Fruit fly (Drosophila melanogaster) whole organism, embryonic: ENCODE measurements around the gene Acf.
A peak's percentile ranks its signal among the peaks of the same experiment; 100 is the strongest.

Experiments
- Adf1 ChIP-seq: fragments of 200-800 bp; sonication (Bioruptor generic); IDR thresholded peaks from 2 replicates; pipeline ENCODE4 v1.3.6; 2022; ENCODE audit warnings: missing biosample characterization, missing genetic modification characterization
- Awh ChIP-seq: fragments of 200-800 bp; sonication (Bioruptor generic); IDR thresholded peaks from 2 replicates; pipeline ENCODE4, ENCODE4 v1.3.6; 2022; ENCODE audit warnings: missing biosample characterization, missing genetic modification characterization
- CG10366 ChIP-seq: fragments of 200-800 bp; sonication (Bioruptor generic); IDR thresholded peaks from 2 replicates; pipeline ENCODE4 v1.3.6; 2022; ENCODE audit warnings: missing biosample characterization, missing genetic modification characterization
- CG10565 ChIP-seq: fragments of 200-800 bp; sonication (Bioruptor generic); optimal IDR thresholded peaks from 3 replicates; lab custom pipeline; 2016; ENCODE audit warnings: missing biosample characterization, mild to moderate bottlenecking, missing genetic modification characterization
- CG12391 ChIP-seq: fragments of 200-800 bp; sonication (Bioruptor generic); optimal IDR thresholded peaks from 3 replicates; lab custom pipeline; 2018; ENCODE audit warnings: missing biosample characterization, mild to moderate bottlenecking, missing genetic modification characterization, moderate library complexity
- CG12659 ChIP-seq: fragments of 200-800 bp; sonication (Bioruptor generic); optimal IDR thresholded peaks from 3 replicates; lab custom pipeline; 2017; ENCODE audit warnings: mild to moderate bottlenecking, missing biosample characterization, missing genetic modification reagents, missing genetic modification characterization
- CG13123 ChIP-seq: fragments of 200-800 bp; sonication (Bioruptor generic); optimal IDR thresholded peaks from 2 replicates; lab custom pipeline; 2016; ENCODE audit warnings: missing biosample characterization, missing genetic modification characterization
- CG14050 ChIP-seq: fragments of 200-800 bp; sonication (Bioruptor generic); IDR thresholded peaks from 3 replicates; pipeline ENCODE4 v1.3.6; 2022; ENCODE audit warnings: missing biosample characterization, missing genetic modification characterization
- CG16813 ChIP-seq: fragments of 200-800 bp; sonication (Bioruptor generic); IDR thresholded peaks from 3 replicates; pipeline ENCODE4 v1.3.6; 2022; ENCODE audit warnings: missing biosample characterization, missing genetic modification characterization; ENCODE audit not compliant: partially characterized antibody
- CG17385 ChIP-seq: fragments of 200-800 bp; sonication (Bioruptor generic); optimal IDR thresholded peaks from 3 replicates; lab custom pipeline; 2018; ENCODE audit warnings: missing biosample characterization, mild to moderate bottlenecking, missing genetic modification characterization
- CG17829 ChIP-seq: fragments of 200-800 bp; optimal IDR thresholded peaks from 2 replicates; lab custom pipeline; 2019; ENCODE audit warnings: missing biosample characterization, mild to moderate bottlenecking, missing genetic modification characterization, moderate library complexity
- CG18599 ChIP-seq: fragments of 200-800 bp; sonication (Bioruptor generic); optimal IDR thresholded peaks from 3 replicates; lab custom pipeline; 2017; ENCODE audit warnings: missing biosample characterization, missing genetic modification characterization, mild to moderate bottlenecking, moderate library complexity, missing genetic modification reagents
- CG32532 ChIP-seq: fragments of 200-800 bp; sonication (Bioruptor generic); IDR thresholded peaks from 2 replicates; pipeline ENCODE4 v1.3.6; 2022; ENCODE audit warnings: missing biosample characterization, missing genetic modification characterization
- CG32767 ChIP-seq: fragments of 200-800 bp; sonication (Bioruptor generic); IDR thresholded peaks from 2 replicates; pipeline ENCODE4 v1.3.6; 2022; ENCODE audit warnings: missing biosample characterization, missing genetic modification characterization
- CG33213 ChIP-seq: fragments of 200-800 bp; sonication (Bioruptor generic); optimal IDR thresholded peaks from 3 replicates; lab custom pipeline; 2016; ENCODE audit warnings: missing biosample characterization, missing genetic modification characterization
- CG42726 ChIP-seq: fragments of 200-800 bp; sonication (Bioruptor generic); IDR thresholded peaks from 2 replicates; pipeline ENCODE4 v1.3.6; 2022; ENCODE audit warnings: missing biosample characterization, missing genetic modification characterization; ENCODE audit not compliant: partially characterized antibody
- CG4820 ChIP-seq: fragments of 200-800 bp; sonication (Bioruptor generic); optimal IDR thresholded peaks from 3 replicates; lab custom pipeline; 2016; ENCODE audit warnings: missing biosample characterization, missing genetic modification characterization
- CG6791 ChIP-seq: fragments of 200-800 bp; sonication (Bioruptor generic); IDR thresholded peaks from 3 replicates; pipeline ENCODE4 v1.3.6; 2022; ENCODE audit warnings: missing biosample characterization, missing genetic modification characterization; ENCODE audit not compliant: partially characterized antibody
- CG9437 ChIP-seq: fragments of 200-800 bp; sonication (Bioruptor generic); optimal IDR thresholded peaks from 2 replicates; lab custom pipeline; 2018; ENCODE audit warnings: missing biosample characterization, mild to moderate bottlenecking, missing genetic modification characterization
- Chrac-16 ChIP-seq: fragments of 200-800 bp; sonication (Bioruptor generic); optimal IDR thresholded peaks from 3 replicates; lab custom pipeline; 2016; ENCODE audit warnings: missing biosample characterization, missing genetic modification characterization
- CkIIα-i1 ChIP-seq: fragments of 200-800 bp; sonication (Bioruptor generic); IDR thresholded peaks from 2 replicates; pipeline ENCODE4 v1.3.6; 2022; ENCODE audit warnings: missing biosample characterization, missing genetic modification characterization
- Dfd ChIP-seq, 2 experiments: fragments of >200 bp; optimal IDR thresholded peaks; 2 replicates each; lab custom pipeline; 2017; ENCODE audit warnings: missing biosample characterization in 2 of 2, missing genetic modification characterization in 2 of 2
- E2f1 ChIP-seq: fragments of 200-800 bp; sonication (Bioruptor generic); IDR thresholded peaks from 2 replicates; pipeline ENCODE4 v1.3.6; 2022; ENCODE audit warnings: missing biosample characterization, missing genetic modification characterization
- Hmr ChIP-seq: fragments of 200-800 bp; sonication (Bioruptor generic); optimal IDR thresholded peaks from 3 replicates; lab custom pipeline; 2017; ENCODE audit warnings: mild to moderate bottlenecking, missing biosample characterization, missing genetic modification reagents, missing genetic modification characterization
- Jarid2 ChIP-seq: fragments of 200-800 bp; sonication (Bioruptor generic); optimal IDR thresholded peaks from 3 replicates; lab custom pipeline; 2017; ENCODE audit warnings: mild to moderate bottlenecking, missing biosample characterization, missing genetic modification reagents, missing genetic modification characterization
- Rfx ChIP-seq: fragments of 200-800 bp; sonication (Bioruptor generic); IDR thresholded peaks from 2 replicates; pipeline ENCODE4 v1.3.6; 2022; ENCODE audit warnings: missing biosample characterization, missing genetic modification characterization
- Ssrp ChIP-seq: fragments of 200-800 bp; sonication (Bioruptor generic); optimal IDR thresholded peaks from 2 replicates; lab custom pipeline; 2018; ENCODE audit warnings: missing biosample characterization, mild to moderate bottlenecking, missing genetic modification characterization, moderate library complexity
- TFAM ChIP-seq: fragments of 200-800 bp; sonication (Bioruptor generic); optimal IDR thresholded peaks from 2 replicates; lab custom pipeline; 2017; ENCODE audit warnings: missing biosample characterization, missing genetic modification characterization, inconsistent platforms
- Vsx1 ChIP-seq: fragments of 200-800 bp; sonication (Bioruptor generic); optimal IDR thresholded peaks from 2 replicates; lab custom pipeline; 2017; ENCODE audit warnings: missing biosample characterization, mild to moderate bottlenecking, missing genetic modification characterization, missing genetic modification reagents
- ap ChIP-seq: fragments of 200-800 bp; sonication (Bioruptor generic); IDR thresholded peaks from 2 replicates; pipeline ENCODE4 v1.3.6; 2022; ENCODE audit warnings: missing biosample characterization, missing genetic modification characterization
- ara ChIP-seq: fragments of 200-800 bp; sonication (Bioruptor generic); IDR thresholded peaks from 2 replicates; pipeline ENCODE4 v1.3.6; 2022; ENCODE audit warnings: missing biosample characterization, missing genetic modification characterization
- ato ChIP-seq: fragments of 200-800 bp; sonication (Bioruptor generic); IDR thresholded peaks from 2 replicates; pipeline ENCODE4 v1.3.6; 2022; ENCODE audit warnings: missing biosample characterization, missing genetic modification characterization; ENCODE audit not compliant: partially characterized antibody
- bbx ChIP-seq: fragments of 200-800 bp; sonication (Bioruptor generic); IDR thresholded peaks from 2 replicates; pipeline ENCODE4 v1.3.6; 2022; ENCODE audit warnings: missing biosample characterization, missing genetic modification characterization; ENCODE audit not compliant: partially characterized antibody
- cas ChIP-seq: fragments of 200-800 bp; sonication (Bioruptor generic); IDR thresholded peaks from 2 replicates; pipeline ENCODE4 v1.3.6; 2022; ENCODE audit warnings: missing biosample characterization, missing genetic modification characterization
- cg ChIP-seq: fragments of 200-800 bp; sonication (Bioruptor generic); optimal IDR thresholded peaks from 3 replicates; lab custom pipeline; 2019; ENCODE audit warnings: missing biosample characterization, mild to moderate bottlenecking, missing genetic modification characterization, moderate library complexity
- chn ChIP-seq: fragments of 200-800 bp; sonication (Bioruptor generic); optimal IDR thresholded peaks from 2 replicates; lab custom pipeline; 2016; ENCODE audit warnings: missing biosample characterization, missing genetic modification characterization
- crc ChIP-seq: fragments of 200-800 bp; sonication (Bioruptor generic); optimal IDR thresholded peaks from 2 replicates; lab custom pipeline; 2016; ENCODE audit warnings: missing biosample characterization, missing genetic modification characterization
- dpn ChIP-seq, 2 experiments: fragments of 200-800 bp; sonication (Bioruptor generic); optimal IDR thresholded peaks; 3 replicates each; lab custom pipeline; 2016; ENCODE audit warnings: missing biosample characterization in 2 of 2, missing genetic modification characterization in 2 of 2
- fd64A ChIP-seq: fragments of 200-800 bp; sonication (Bioruptor generic); optimal IDR thresholded peaks from 3 replicates; lab custom pipeline; 2018; ENCODE audit warnings: missing biosample characterization, mild to moderate bottlenecking, missing genetic modification characterization
- grau ChIP-seq: fragments of 200-800 bp; optimal IDR thresholded peaks from 3 replicates; lab custom pipeline; 2019; ENCODE audit warnings: missing biosample characterization, mild to moderate bottlenecking, missing genetic modification characterization, moderate library complexity
- kah ChIP-seq: fragments of 200-800 bp; sonication (Bioruptor generic); optimal IDR thresholded peaks from 2 replicates; lab custom pipeline; 2018; ENCODE audit warnings: missing biosample characterization, mild to moderate bottlenecking, missing genetic modification characterization
- ken ChIP-seq: fragments of 200-800 bp; sonication (Bioruptor generic); IDR thresholded peaks from 3 replicates; pipeline ENCODE4 v1.3.6; 2022; ENCODE audit warnings: missing biosample characterization, missing genetic modification characterization
- pfk ChIP-seq: fragments of 200-800 bp; sonication (Bioruptor generic); optimal IDR thresholded peaks from 2 replicates; lab custom pipeline; 2018; ENCODE audit warnings: missing biosample characterization, mild to moderate bottlenecking, missing genetic modification characterization, moderate library complexity
- pum ChIP-seq: fragments of 200-800 bp; sonication (Bioruptor generic); optimal IDR thresholded peaks from 2 replicates; lab custom pipeline; 2016; ENCODE audit warnings: missing biosample characterization, missing genetic modification characterization
- ranshi ChIP-seq: fragments of 200-800 bp; sonication (Bioruptor generic); IDR thresholded peaks from 2 replicates; pipeline ENCODE4 v1.3.6; 2022; ENCODE audit warnings: missing biosample characterization, missing genetic modification characterization
- row ChIP-seq: fragments of 200-800 bp; sonication (Bioruptor generic); IDR thresholded peaks from 3 replicates; pipeline ENCODE4 v1.3.6; 2022; ENCODE audit warnings: missing biosample characterization, missing genetic modification characterization
- sisA ChIP-seq: fragments of 200-800 bp; sonication (Bioruptor generic); IDR thresholded peaks from 2 replicates; pipeline ENCODE4 v1.3.6; 2022; ENCODE audit warnings: missing biosample characterization, missing genetic modification characterization
- sr ChIP-seq: fragments of 200-800 bp; sonication (Bioruptor generic); IDR thresholded peaks from 3 replicates; pipeline ENCODE4 v1.3.6; 2022; ENCODE audit warnings: missing biosample characterization, missing genetic modification characterization
- twi ChIP-seq: fragments of 200-800 bp; optimal IDR thresholded peaks from 2 replicates; lab custom pipeline; 2019; ENCODE audit warnings: missing biosample characterization, mild to moderate bottlenecking, missing genetic modification characterization, moderate library complexity
- vfl ChIP-seq: fragments of 200-800 bp; sonication (Bioruptor generic); optimal IDR thresholded peaks from 2 replicates; lab custom pipeline; 2016; ENCODE audit warnings: missing biosample characterization, missing genetic modification characterization
- z ChIP-seq: fragments of 200-800 bp; sonication (Bioruptor generic); IDR thresholded peaks from 3 replicates; pipeline ENCODE4 v1.3.6; 2022; ENCODE audit warnings: missing biosample characterization, missing genetic modification characterization

The Acf gene

dm6 chr3R:31805228-31805738 is 11.5 kb downstream of the Acf start, which contains the start of the genes CG42233 and CG1971 (continued):
- 0 out of 2 replicates have a peak, but pooled peaks have one; percentile 26 for TF ChIP-seq Rfx (GFP tag; lab: Robert Waterston, UW)
- TF ChIP-seq CG42726 (GFP tag; lab: Robert Waterston, UW), result peak; percentile 40; the same call in 1 of the 2 replicates
- no peak for TF ChIP-seq cas
- TF ChIP-seq bbx (GFP tag; lab: Robert Waterston, UW), result peak; percentile 30; the same call in 1 of the 2 replicates
- TF ChIP-seq kah (GFP tag; lab: Kevin White, UChicago), result no peak
- TF ChIP-seq Jarid2 (GFP tag; lab: Kevin White, UChicago), result no peak
- peak; percentile 62; the same call in 2 of the 3 replicates for TF ChIP-seq CG6791 (GFP tag; lab: Robert Waterston, UW)
- peak; percentile 32 for TF ChIP-seq chn (GFP tag; lab: Kevin White, UChicago)
- no peak for TF ChIP-seq Ssrp (tag; lab: Kevin White, UChicago)
- TF ChIP-seq CG12659, result no peak
- no peak for TF ChIP-seq grau
- TF ChIP-seq fd64A, result no peak
- no peak for TF ChIP-seq TFAM (GFP tag; lab: Kevin White, UChicago)
- TF ChIP-seq CG32532 (GFP tag; lab: Robert Waterston, UW), result peak; percentile 34; the same call in 1 of the 2 replicates
- no peak for TF ChIP-seq E2f1 (GFP tag; lab: Robert Waterston, UW)
- no peak for TF ChIP-seq CG17829 (tag; lab: Kevin White, UChicago)
- TF ChIP-seq z, result no peak
- TF ChIP-seq sr (GFP tag; lab: Robert Waterston, UW), result no peak
- TF ChIP-seq cg, result no peak
- TF ChIP-seq CG33213, result no peak
- no peak for TF ChIP-seq Dfd (GFP tag; optimal IDR thresholded peaks at IDR 0.05; lab: Kevin White, UChicago)
- TF ChIP-seq Adf1 (GFP tag; lab: Robert Waterston, UW), result no peak
- TF ChIP-seq sisA (GFP tag; lab: Robert Waterston, UW), result no peak; the same call in 1 of the 2 replicates
- no peak for TF ChIP-seq twi
- no peak for TF ChIP-seq ken
- no peak for TF ChIP-seq ara (GFP tag; lab: Robert Waterston, UW)
- no peak for TF ChIP-seq pfk (GFP tag; lab: Kevin White, UChicago)
- TF ChIP-seq pum (GFP tag; lab: Kevin White, UChicago), result peak; percentile 31
- 0 out of 3 replicates have a peak, but pooled peaks have one; percentile 31 for TF ChIP-seq CG16813 (GFP tag; lab: Robert Waterston, UW)
- TF ChIP-seq CG18599, result no peak
- TF ChIP-seq row, result peak; percentile 87
- no peak for TF ChIP-seq CG13123
- no peak for TF ChIP-seq CkIIα-i1 (GFP tag; lab: Robert Waterston, UW)
- no peak for TF ChIP-seq CG14050 (GFP tag; lab: Robert Waterston, UW)
- TF ChIP-seq CG10565 (GFP tag; lab: Kevin White, UChicago), result no peak
- no peak for TF ChIP-seq ato (GFP tag; lab: Robert Waterston, UW)
- no peak for TF ChIP-seq Awh (GFP tag; lab: Robert Waterston, UW)
- TF ChIP-seq Vsx1, result no peak
- no peak for TF ChIP-seq vfl (GFP tag; lab: Kevin White, UChicago)
- no peak for TF ChIP-seq CG4820 (GFP tag; lab: Kevin White, UChicago)
- no peak for TF ChIP-seq crc (GFP tag; lab: Kevin White, UChicago)
- 0 out of 2 replicates have a peak, but pooled peaks have one; percentile 47 for TF ChIP-seq ranshi (GFP tag; lab: Robert Waterston, UW)
- peak; percentile 34 for TF ChIP-seq CG12391 (tag; lab: Kevin White, UChicago)
- TF ChIP-seq dpn (GFP tag; optimal IDR thresholded peaks at IDR 0.05; lab: Kevin White, UChicago), result no peak
- TF ChIP-seq CG9437 (GFP tag; lab: Kevin White, UChicago), result no peak
- no peak for TF ChIP-seq ap (GFP tag; lab: Robert Waterston, UW)
- 0 out of 2 replicates have a peak, but pooled peaks have one; percentile 35 for TF ChIP-seq CG32767 (GFP tag; lab: Robert Waterston, UW)
- TF ChIP-seq Chrac-16, result no peak
- no peak for TF ChIP-seq Hmr
- TF ChIP-seq CG17385 (GFP tag; lab: Kevin White, UChicago), result no peak
- no peak for TF ChIP-seq CG10366 (GFP tag; lab: Robert Waterston, UW)
